Fruit fly (Drosophila melanogaster): ENCODE results near the gene CG16812.

- TF ChIP-seq insv (optimal IDR thresholded peaks at IDR 0.05) (no peak), ttk (optimal IDR thresholded peaks at IDR 0.05) (no peak), Sin3A (optimal IDR thresholded peaks at IDR 0.05) (no peak)
These were observed 22.4 kb downstream of the CG16812 start for dm6 chr2L:13244759-13245308.

Measured in Kc167 (cell line).